Comparison of ENCODE assay signal across 7 worm cellular contexts in genomic region chrX:13119900-13120299, ce11.
TF ChIP-seq lines count a peak whose summit lies in the region.

No protein-coding gene starts in this region.

TF ChIP-seq in whole organism, L1 larva, 84 proteins besides CTCF, POLR2A, EP300 and RAD21 (continues in another document):
- TF ChIP-seq ceh-8 (GFP tag; optimal IDR thresholded peaks at IDR 0.05; lab: Kevin White, UChicago), result no peak
- no peak for TF ChIP-seq nhr-77 (tag; optimal IDR thresholded peaks at IDR 0.05; lab: Kevin White, UChicago)
- TF ChIP-seq zag-1 (tag; optimal IDR thresholded peaks at IDR 0.05; lab: Kevin White, UChicago), result no peak
- TF ChIP-seq pag-3 (tag; optimal IDR thresholded peaks at IDR 0.05; lab: Kevin White, UChicago; ENCODE audit: borderline replicate concordance, insufficient read depth), result no peak
- TF ChIP-seq efl-1 (optimal IDR thresholded peaks at IDR 0.05; lab: Kevin White, UChicago), result no peak
- TF ChIP-seq efl-1 (GFP tag; optimal IDR thresholded peaks at IDR 0.05 in 1 of 2; lab: Kevin White, UChicago), result peak in 1 of 2 experiments; percentile 35
- no peak for TF ChIP-seq nhr-11 (tag; optimal IDR thresholded peaks at IDR 0.05; lab: Kevin White, UChicago)
- peak in 1 of 2 experiments; percentile 23 for TF ChIP-seq lsy-2 (tag; optimal IDR thresholded peaks at IDR 0.05; lab: Kevin White, UChicago)
- TF ChIP-seq egl-27 (tag; optimal IDR thresholded peaks at IDR 0.05; lab: Kevin White, UChicago), result no peak
- TF ChIP-seq grh-1 (GFP tag; IDR thresholded peaks at IDR 0.05; lab: Robert Waterston, UW), result peak; percentile 20; the same call in 1 of the 2 replicates
- TF ChIP-seq C16A3.4 (tag; optimal IDR thresholded peaks at IDR 0.05; lab: Kevin White, UChicago), result no peak
- TF ChIP-seq nhr-19 (GFP tag; conservative IDR thresholded peaks at IDR 0.05; lab: Robert Waterston, UW), result no peak
- TF ChIP-seq mdl-1 (tag; optimal IDR thresholded peaks at IDR 0.05; lab: Kevin White, UChicago), result no peak

TF ChIP-seq in whole organism, L2 larva, 48 proteins besides CTCF, POLR2A, EP300 and RAD21 (continues in another document):
- no peak for TF ChIP-seq lsy-2 (tag; optimal IDR thresholded peaks at IDR 0.05; lab: Kevin White, UChicago)
- no peak for TF ChIP-seq mbf-1 (tag; optimal IDR thresholded peaks at IDR 0.05; lab: Kevin White, UChicago)
- no peak for TF ChIP-seq blmp-1 (tag; optimal IDR thresholded peaks at IDR 0.05; lab: Kevin White, UChicago; ENCODE audit: insufficient read depth)
- TF ChIP-seq nhr-23 (tag; optimal IDR thresholded peaks at IDR 0.05; lab: Kevin White, UChicago), result no peak
- no peak for TF ChIP-seq nhr-11 (tag; optimal IDR thresholded peaks at IDR 0.05; lab: Kevin White, UChicago)
- TF ChIP-seq fos-1 (tag; optimal IDR thresholded peaks at IDR 0.05; lab: Kevin White, UChicago), result peak; percentile 3
- TF ChIP-seq ztf-1 (GFP tag; conservative IDR thresholded peaks at IDR 0.05; lab: Robert Waterston, UW), result no peak
- TF ChIP-seq unc-62 (GFP tag; optimal IDR thresholded peaks at IDR 0.05; lab: Kevin White, UChicago), result no peak
- TF ChIP-seq nhr-21 (tag; optimal IDR thresholded peaks at IDR 0.05; lab: Kevin White, UChicago), result peak; percentile 12
- TF ChIP-seq zag-1 (tag; optimal IDR thresholded peaks at IDR 0.05; lab: Kevin White, UChicago), result no peak
- no peak for TF ChIP-seq F13H6.1 (tag; optimal IDR thresholded peaks at IDR 0.05; lab: Kevin White, UChicago)
- no peak for TF ChIP-seq alr-1 (tag; optimal IDR thresholded peaks at IDR 0.05; lab: Kevin White, UChicago)
- TF ChIP-seq egl-27 (tag; optimal IDR thresholded peaks at IDR 0.05; lab: Kevin White, UChicago), result peak; percentile 40
- peak; percentile 64 for TF ChIP-seq ceh-16 (tag; optimal IDR thresholded peaks at IDR 0.05; lab: Kevin White, UChicago)

TF ChIP-seq in whole organism, L3 larva, 47 proteins besides CTCF, POLR2A, EP300 and RAD21 (continues in another document):
- no peak for TF ChIP-seq egl-5 (tag; optimal IDR thresholded peaks at IDR 0.05; lab: Kevin White, UChicago)
- no peak for TF ChIP-seq mdl-1 (tag; optimal IDR thresholded peaks at IDR 0.05; lab: Kevin White, UChicago)
- no peak for TF ChIP-seq nhr-28 (tag; optimal IDR thresholded peaks at IDR 0.05; lab: Kevin White, UChicago)
- no peak for TF ChIP-seq sea-2 (GFP tag; optimal IDR thresholded peaks at IDR 0.05; lab: Kevin White, UChicago)
- no peak for TF ChIP-seq pha-4 (tag; optimal IDR thresholded peaks at IDR 0.05; lab: Kevin White, UChicago)
- no peak for TF ChIP-seq ceh-28 (tag; optimal IDR thresholded peaks at IDR 0.05; lab: Kevin White, UChicago)
- no peak for TF ChIP-seq nhr-11 (tag; optimal IDR thresholded peaks at IDR 0.05; lab: Kevin White, UChicago)
- no peak for TF ChIP-seq ceh-82 (tag; optimal IDR thresholded peaks at IDR 0.05; lab: Kevin White, UChicago)
- no peak for TF ChIP-seq unc-39 (tag; optimal IDR thresholded peaks at IDR 0.05; lab: Kevin White, UChicago)
- TF ChIP-seq elt-1 (tag; optimal IDR thresholded peaks at IDR 0.05; lab: Kevin White, UChicago), result peak; percentile 73
- TF ChIP-seq nfya-1 (tag; optimal IDR thresholded peaks at IDR 0.05; lab: Kevin White, UChicago; ENCODE audit: insufficient read depth), result no peak
- no peak for TF ChIP-seq tbx-2 (tag; optimal IDR thresholded peaks at IDR 0.05; lab: Kevin White, UChicago)
- no peak for TF ChIP-seq lsy-12 (tag; optimal IDR thresholded peaks at IDR 0.05; lab: Kevin White, UChicago)
- peak; percentile 36 for TF ChIP-seq nhr-25 (tag; optimal IDR thresholded peaks at IDR 0.05; lab: Kevin White, UChicago)

TF ChIP-seq in whole organism, L4 larva, 104 proteins besides CTCF, POLR2A, EP300 and RAD21:
- TF ChIP-seq aha-1 (tag; lab: Kevin White, UChicago) (peak; percentile 48), nhr-48 (tag; optimal IDR thresholded peaks at IDR 0.05; lab: Kevin White, UChicago) (no peak), attf-4 (tag; optimal IDR thresholded peaks at IDR 0.05; lab: Kevin White, UChicago) (no peak), fos-1 (tag; optimal IDR thresholded peaks at IDR 0.05; lab: Kevin White, UChicago) (no peak), mxl-2 (GFP tag; conservative IDR thresholded peaks at IDR 0.05; lab: Robert Waterston, UW) (no peak), mep-1 (tag; optimal IDR thresholded peaks at IDR 0.05; lab: Kevin White, UChicago) (no peak), fkh-10 (GFP tag; optimal IDR thresholded peaks at IDR 0.05; lab: Kevin White, UChicago) (no peak), daf-8 (GFP tag; IDR thresholded peaks at IDR 0.05; lab: Robert Waterston, UW) (no peak), hlh-30 (tag; optimal IDR thresholded peaks at IDR 0.05; lab: Kevin White, UChicago; ENCODE audit: insufficient read depth) (peak; percentile 31), dmd-9 (GFP tag; IDR thresholded peaks at IDR 0.05; lab: Robert Waterston, UW) (no peak), duxl-1 (tag; optimal IDR thresholded peaks at IDR 0.05; lab: Kevin White, UChicago; ENCODE audit: poor library complexity) (no peak)

TF ChIP-seq in whole organism, midembryonic, 9 proteins besides CTCF, POLR2A, EP300 and RAD21:
- TF ChIP-seq T22C8.4 (GFP tag; IDR thresholded peaks at IDR 0.05; lab: Robert Waterston, UW) (peak; percentile 42; the same call in 1 of the 2 replicates), ref-1 (GFP tag; conservative IDR thresholded peaks at IDR 0.05; lab: Robert Waterston, UW) (no peak)
TF ChIP-seq in whole organism, midembryonic: peak in this region for 1.

TF ChIP-seq in whole organism, mixed stage, embryonic, 35 proteins besides CTCF, POLR2A, EP300 and RAD21:
- TF ChIP-seq ztf-11 (tag; optimal IDR thresholded peaks at IDR 0.05; lab: Kevin White, UChicago), result no peak
- no peak for TF ChIP-seq snpc-4 (tag; optimal IDR thresholded peaks at IDR 0.05; lab: Kevin White, UChicago)
- peak; percentile 78 for TF ChIP-seq elt-1 (tag; optimal IDR thresholded peaks at IDR 0.05; lab: Kevin White, UChicago; ENCODE audit: borderline replicate concordance, insufficient read depth)
- TF ChIP-seq nhr-76 (tag; optimal IDR thresholded peaks at IDR 0.05; lab: Kevin White, UChicago), result no peak
- TF ChIP-seq ceh-39 (tag; optimal IDR thresholded peaks at IDR 0.05; lab: Kevin White, UChicago), result no peak
- TF ChIP-seq sptf-1 (tag; optimal IDR thresholded peaks at IDR 0.05; lab: Kevin White, UChicago), result no peak
- no peak for TF ChIP-seq lsy-2 (tag; optimal IDR thresholded peaks at IDR 0.05; lab: Kevin White, UChicago)
- no peak for TF ChIP-seq lin-32 (GFP tag; optimal IDR thresholded peaks at IDR 0.05; lab: Kevin White, UChicago)

TF ChIP-seq in whole organism, young adult, 124 proteins besides CTCF, POLR2A, EP300 and RAD21:
- TF ChIP-seq mes-4 (tag; optimal IDR thresholded peaks at IDR 0.05; lab: Kevin White, UChicago), result no peak
- peak; percentile 69 for TF ChIP-seq hmg-1.2 (GFP tag; IDR thresholded peaks at IDR 0.05; lab: Robert Waterston, UW)
TF ChIP-seq in whole organism, young adult: peak in this region for 1.
